Worm (Caenorhabditis elegans) whole organism, L4 larva: ENCODE data around the gene F09G2.8.

Experiments used
- F37D6.2 ChIP-seq: sonication (generic microtip); optimal IDR thresholded peaks from 2 replicates; lab custom pipeline; 2016; ENCODE audit warnings: mild to moderate bottlenecking, missing genetic modification characterization, missing compliant biosample characterization
- T20F7.1 ChIP-seq: fragments of 200-800 bp; sonication (Bioruptor generic); optimal IDR thresholded peaks from 2 replicates; lab custom pipeline; 2018; ENCODE audit warnings: mild to moderate bottlenecking, missing genetic modification characterization, missing compliant biosample characterization
- ZK337.2 ChIP-seq: fragments of 200-800 bp; sonication (Bioruptor generic); IDR thresholded peaks from 2 replicates; pipeline ENCODE4 v1.3.6; 2022; ENCODE audit warnings: missing genetic modification reagents, missing genetic modification characterization, missing compliant biosample characterization
- aha-1 ChIP-seq: fragments of 150-350 bp; peaks from one replicate; lab custom pipeline; 2014; ENCODE audit warnings: missing biosample characterization, missing genetic modification characterization
- ama-1 ChIP-seq: fragments of 150-350 bp; optimal IDR thresholded peaks from 2 replicates; lab custom pipeline; 2014; ENCODE audit warnings: inconsistent platforms, mixed read lengths
- ceh-28 ChIP-seq: fragments of 150-350 bp; optimal IDR thresholded peaks from 2 replicates; lab custom pipeline; 2014; ENCODE audit warnings: missing biosample characterization, missing genetic modification reagents, missing genetic modification characterization
- ceh-44 ChIP-seq: fragments of 200-800 bp; sonication (Bioruptor generic); IDR thresholded peaks from 2 replicates; pipeline ENCODE4 v1.3.6; 2022; ENCODE audit warnings: missing genetic modification reagents, missing genetic modification characterization, missing compliant biosample characterization
- ceh-82 ChIP-seq: sonication (generic microtip); optimal IDR thresholded peaks from 2 replicates; lab custom pipeline; 2017; ENCODE audit warnings: missing biosample characterization, missing genetic modification characterization
- daf-12 ChIP-seq: fragments of 150-350 bp; optimal IDR thresholded peaks from 2 replicates; lab custom pipeline; 2014; ENCODE audit warnings: missing biosample characterization, missing genetic modification reagents, missing genetic modification characterization
- daf-16 ChIP-seq, 3 experiments: sonication (generic microtip); optimal IDR thresholded peaks; 2 replicates each; lab custom pipeline; 2016 to 2017; ENCODE audit warnings: missing genetic modification characterization in 3 of 3, missing genetic modification reagents in 3 of 3, mild to moderate bottlenecking in 2 of 3, missing compliant biosample characterization in 2 of 3, missing biosample characterization in 1 of 3, moderate library complexity in 1 of 3
- daf-19 ChIP-seq: fragments of 200-800 bp; sonication (Bioruptor generic); conservative IDR thresholded peaks from 2 replicates; pipeline ENCODE4 v1.3.6; 2022; ENCODE audit warnings: missing genetic modification characterization, missing compliant biosample characterization
- dpl-1 ChIP-seq: fragments of 150-350 bp; optimal IDR thresholded peaks from 2 replicates; lab custom pipeline; 2014; ENCODE audit warnings: missing biosample characterization, missing genetic modification reagents, missing genetic modification characterization
- duxl-1 ChIP-seq: sonication (generic microtip); optimal IDR thresholded peaks from 2 replicates; lab custom pipeline; 2016; ENCODE audit warnings: mild to moderate bottlenecking, missing genetic modification characterization, moderate library complexity, missing compliant biosample characterization; ENCODE audit not compliant: poor library complexity
- fkh-10 ChIP-seq: fragments of 150-350 bp; optimal IDR thresholded peaks from 2 replicates; lab custom pipeline; 2014; ENCODE audit warnings: missing biosample characterization, missing genetic modification reagents, missing genetic modification characterization
- fos-1 ChIP-seq: fragments of 150-350 bp; optimal IDR thresholded peaks from 2 replicates; lab custom pipeline; 2014; ENCODE audit warnings: missing biosample characterization, missing genetic modification characterization
- hif-1 ChIP-seq, 2 experiments: sonication (generic microtip); optimal IDR thresholded peaks; 2 replicates each; lab custom pipeline; 2016 to 2017; ENCODE audit warnings: missing compliant biosample characterization in 2 of 2, missing genetic modification characterization in 2 of 2, missing genetic modification reagents in 2 of 2, missing genotype in 2 of 2, mild to moderate bottlenecking in 1 of 2
- hlh-11 ChIP-seq: fragments of 200-800 bp; sonication (Bioruptor generic); optimal IDR thresholded peaks from 2 replicates; lab custom pipeline; 2018; ENCODE audit warnings: mild to moderate bottlenecking, missing genetic modification characterization, missing compliant biosample characterization
- hlh-30 ChIP-seq: sonication (generic microtip); optimal IDR thresholded peaks from 2 replicates; lab custom pipeline; 2017; ENCODE audit warnings: antibody characterized with exemption, mild to moderate bottlenecking, missing genetic modification characterization, missing compliant biosample characterization; ENCODE audit not compliant: insufficient read depth
- hmg-1.1 ChIP-seq: fragments of 200-800 bp; sonication (Bioruptor generic); IDR thresholded peaks from 2 replicates; pipeline ENCODE4 v1.3.6; 2022; ENCODE audit warnings: missing genetic modification reagents, missing genetic modification characterization, missing compliant biosample characterization
- jun-1 ChIP-seq: fragments of 150-350 bp; optimal IDR thresholded peaks from 2 replicates; lab custom pipeline; 2014; ENCODE audit warnings: missing biosample characterization, missing genetic modification reagents, missing genetic modification characterization
- lim-7 ChIP-seq: fragments of 200-800 bp; sonication (Bioruptor generic); IDR thresholded peaks from 2 replicates; pipeline ENCODE4 v1.3.6; 2022; ENCODE audit warnings: missing genetic modification characterization, missing compliant biosample characterization
- lin-1 ChIP-seq: fragments of 200-800 bp; sonication (Bioruptor generic); IDR thresholded peaks from 2 replicates; pipeline ENCODE4 v1.3.6; 2022; ENCODE audit warnings: missing genetic modification reagents, missing genetic modification characterization, missing compliant biosample characterization
- lin-13 ChIP-seq: fragments of 150-350 bp; optimal IDR thresholded peaks from 2 replicates; lab custom pipeline; 2014; ENCODE audit warnings: missing biosample characterization, missing genetic modification reagents, missing genetic modification characterization
- lin-38 ChIP-seq: fragments of 200-800 bp; sonication (Bioruptor generic); IDR thresholded peaks from 2 replicates; pipeline ENCODE4 v1.3.6; 2022; ENCODE audit warnings: missing genetic modification reagents, missing genetic modification characterization, missing compliant biosample characterization
- lsy-2 ChIP-seq, 2 experiments: fragments of 150-350 bp in 1 of 2; sonication (generic microtip) in 1 of 2; optimal IDR thresholded peaks; 2 replicates each; lab custom pipeline; 2014 to 2017; ENCODE audit warnings: missing biosample characterization in 2 of 2, missing genetic modification characterization in 2 of 2
- mdt-29 ChIP-seq: fragments of 200-800 bp; sonication (Bioruptor generic); IDR thresholded peaks from 2 replicates; pipeline ENCODE4 v1.3.6; 2022; ENCODE audit warnings: missing genetic modification reagents, missing genetic modification characterization, missing compliant biosample characterization
- mep-1 ChIP-seq: fragments of 150-350 bp; sonication (generic microtip); optimal IDR thresholded peaks from 3 replicates; lab custom pipeline; 2014; ENCODE audit warnings: missing biosample characterization, missing genetic modification characterization
- mes-2 ChIP-seq: sonication (generic microtip); optimal IDR thresholded peaks from 2 replicates; lab custom pipeline; 2016; ENCODE audit warnings: missing genotype, mild to moderate bottlenecking, missing genetic modification characterization, missing compliant biosample characterization; ENCODE audit not compliant: poor library complexity, severe bottlenecking
- nhr-10 ChIP-seq: fragments of 150-350 bp; optimal IDR thresholded peaks from 2 replicates; lab custom pipeline; 2014; ENCODE audit warnings: missing biosample characterization, missing genetic modification characterization
- nhr-102 ChIP-seq: sonication (generic microtip); optimal IDR thresholded peaks from 2 replicates; lab custom pipeline; 2016; ENCODE audit warnings: mild to moderate bottlenecking, missing genetic modification characterization, moderate library complexity, missing compliant biosample characterization
- nhr-111 ChIP-seq: fragments of 200-800 bp; sonication (Bioruptor generic); optimal IDR thresholded peaks from 2 replicates; lab custom pipeline; 2018; ENCODE audit warnings: mild to moderate bottlenecking, missing genetic modification characterization, missing compliant biosample characterization
- nhr-25 ChIP-seq: sonication (generic microtip); optimal IDR thresholded peaks from 2 replicates; lab custom pipeline; 2017; ENCODE audit warnings: missing genetic modification characterization, mild to moderate bottlenecking, missing compliant biosample characterization, antibody characterized with exemption, moderate library complexity, borderline replicate concordance; ENCODE audit not compliant: insufficient read depth
- nhr-48 ChIP-seq: sonication (generic microtip); optimal IDR thresholded peaks from 2 replicates; lab custom pipeline; 2016; ENCODE audit warnings: mild to moderate bottlenecking, missing genetic modification characterization, missing compliant biosample characterization
- nhr-6 ChIP-seq: fragments of 150-350 bp; optimal IDR thresholded peaks from 2 replicates; lab custom pipeline; 2014; ENCODE audit warnings: missing biosample characterization, missing genetic modification characterization
- nhr-76 ChIP-seq: fragments of 150-350 bp; optimal IDR thresholded peaks from 2 replicates; lab custom pipeline; 2014; ENCODE audit warnings: missing biosample characterization, missing genetic modification characterization
- nhr-77 ChIP-seq: fragments of 150-350 bp; optimal IDR thresholded peaks from 2 replicates; lab custom pipeline; 2014; ENCODE audit warnings: missing biosample characterization, missing genetic modification characterization
- php-3 ChIP-seq: fragments of 200-800 bp; sonication (Bioruptor generic); IDR thresholded peaks from 2 replicates; pipeline ENCODE4 v1.3.6; 2022; ENCODE audit warnings: missing genetic modification reagents, missing genetic modification characterization, missing compliant biosample characterization
- rbr-2 ChIP-seq: sonication (generic microtip); optimal IDR thresholded peaks from 2 replicates; lab custom pipeline; 2016; ENCODE audit warnings: missing genotype, missing genetic modification characterization, missing compliant biosample characterization
- saeg-2 ChIP-seq: fragments of 200-800 bp; sonication (Bioruptor generic); IDR thresholded peaks from 2 replicates; pipeline ENCODE4 v1.3.6; 2022; ENCODE audit warnings: missing genetic modification reagents, missing genetic modification characterization, missing compliant biosample characterization
- sdz-12 ChIP-seq: fragments of 200-800 bp; sonication (Bioruptor generic); optimal IDR thresholded peaks from 2 replicates; lab custom pipeline; 2018; ENCODE audit warnings: mild to moderate bottlenecking, missing genetic modification characterization, missing compliant biosample characterization
- spr-1 ChIP-seq: sonication (generic microtip); optimal IDR thresholded peaks from 2 replicates; lab custom pipeline; 2016; ENCODE audit warnings: mild to moderate bottlenecking, missing genetic modification characterization, missing compliant biosample characterization
- spr-3 ChIP-seq: fragments of 200-800 bp; sonication (Bioruptor generic); optimal IDR thresholded peaks from 2 replicates; lab custom pipeline; 2018; ENCODE audit warnings: mild to moderate bottlenecking, missing genetic modification characterization, missing compliant biosample characterization
- tra-1 ChIP-seq: fragments of 200-800 bp; sonication (Bioruptor generic); IDR thresholded peaks from 2 replicates; pipeline ENCODE4 v1.3.6; 2022; ENCODE audit warnings: missing genetic modification reagents, missing genetic modification characterization, missing compliant biosample characterization
- unc-130 ChIP-seq: sonication (generic microtip); optimal IDR thresholded peaks from 2 replicates; lab custom pipeline; 2016; ENCODE audit warnings: missing genetic modification reagents, missing genetic modification characterization, missing compliant biosample characterization
- zag-1 ChIP-seq: fragments of 150-350 bp; optimal IDR thresholded peaks from 2 replicates; lab custom pipeline; 2014; ENCODE audit warnings: missing biosample characterization, missing genetic modification characterization
- zfp-3 ChIP-seq: fragments of 200-800 bp; sonication (Bioruptor generic); conservative IDR thresholded peaks from 2 replicates; pipeline ENCODE4 v1.3.6; 2022; ENCODE audit warnings: missing genetic modification reagents, missing genetic modification characterization, missing compliant biosample characterization
- zip-11 ChIP-seq: fragments of 200-800 bp; sonication (Bioruptor generic); IDR thresholded peaks from 2 replicates; pipeline ENCODE4 v1.3.6; 2022; ENCODE audit warnings: missing genetic modification characterization, missing compliant biosample characterization
- zip-2 ChIP-seq: fragments of 150-350 bp; optimal IDR thresholded peaks from 2 replicates; lab custom pipeline; 2014; ENCODE audit warnings: missing biosample characterization, missing genetic modification characterization
- ztf-11 ChIP-seq: fragments of 150-350 bp; optimal IDR thresholded peaks from 2 replicates; lab custom pipeline; 2014; ENCODE audit warnings: missing biosample characterization, missing genetic modification characterization

Gene F09G2.8

DNA sequence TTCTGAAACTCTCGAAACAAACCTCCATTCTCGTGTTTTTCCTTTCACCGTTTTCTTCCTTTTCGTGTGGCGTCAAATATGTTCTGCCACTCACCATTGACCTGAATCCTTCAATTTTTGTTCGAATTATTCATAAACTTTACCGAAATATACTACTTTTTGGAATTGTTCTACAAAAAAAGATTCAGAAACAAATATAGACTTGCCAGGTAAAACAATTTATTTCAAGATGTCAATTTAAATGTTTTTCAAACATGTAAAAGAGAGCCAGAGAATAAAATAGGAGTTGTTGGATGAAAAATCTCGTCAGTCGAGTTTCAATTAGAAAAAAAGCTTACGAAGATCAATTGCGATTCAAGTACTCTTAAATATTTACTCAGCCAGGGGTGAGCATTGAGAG lies at the start of gene F09G2.8:
TSS of gene F09G2.8 (minus strand) at position 101 of the 400 bp plus-strand sequence.
- TF ChIP-seq ceh-82 (tag; lab: Kevin White, UChicago) (no peak), T20F7.1 (GFP tag; lab: Kevin White, UChicago) (no peak), zip-11 (no peak)

DNA sequence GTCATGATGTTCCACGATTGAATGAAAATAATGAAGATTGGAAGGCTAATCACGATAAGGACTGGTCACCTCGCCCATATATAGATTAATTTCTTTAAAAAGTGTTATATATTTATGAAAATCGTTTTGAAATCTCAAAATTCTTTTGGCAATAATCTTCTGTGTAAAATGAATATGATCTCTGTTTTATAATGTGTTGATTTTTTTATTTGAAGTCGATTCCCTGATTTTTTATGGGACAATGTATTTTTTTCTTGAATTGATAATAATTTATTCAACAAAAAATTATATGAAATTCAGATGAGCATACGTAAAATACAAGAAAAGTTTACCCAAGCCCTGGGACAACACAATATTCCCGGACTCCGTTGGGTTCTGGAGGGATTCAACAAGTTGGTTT lies 46.0 kb upstream of the F09G2.8 start, which contains the start of gene C05C8.1:
TSS of gene C05C8.1 (plus strand) at position 301 of the 400 bp plus-strand sequence.
- no peak for TF ChIP-seq nhr-111 (GFP tag; lab: Kevin White, UChicago)
- TF ChIP-seq nhr-10: no peak
- TF ChIP-seq fkh-10: no peak
- TF ChIP-seq jun-1 (tag; lab: Kevin White, UChicago): no peak
- TF ChIP-seq daf-12: no peak
- no peak for TF ChIP-seq hlh-11
- no peak for TF ChIP-seq php-3 (GFP tag; lab: Robert Waterston, UW)
- no peak for TF ChIP-seq mes-2
- TF ChIP-seq duxl-1 (tag; lab: Kevin White, UChicago): no peak
- TF ChIP-seq unc-130 (GFP tag; lab: Kevin White, UChicago): no peak
- no peak for TF ChIP-seq ceh-28 (tag; lab: Kevin White, UChicago)
- no peak for TF ChIP-seq mdt-29
- no peak for TF ChIP-seq ceh-44
- TF ChIP-seq hmg-1.1 (GFP tag; lab: Robert Waterston, UW): no peak
- no peak for TF ChIP-seq lin-1 (GFP tag; lab: Robert Waterston, UW)
- no peak for TF ChIP-seq zip-2
- no peak for TF ChIP-seq fos-1
- TF ChIP-seq spr-3 (GFP tag; lab: Kevin White, UChicago): no peak
- no peak for TF ChIP-seq tra-1 (GFP tag; lab: Robert Waterston, UW)

DNA sequence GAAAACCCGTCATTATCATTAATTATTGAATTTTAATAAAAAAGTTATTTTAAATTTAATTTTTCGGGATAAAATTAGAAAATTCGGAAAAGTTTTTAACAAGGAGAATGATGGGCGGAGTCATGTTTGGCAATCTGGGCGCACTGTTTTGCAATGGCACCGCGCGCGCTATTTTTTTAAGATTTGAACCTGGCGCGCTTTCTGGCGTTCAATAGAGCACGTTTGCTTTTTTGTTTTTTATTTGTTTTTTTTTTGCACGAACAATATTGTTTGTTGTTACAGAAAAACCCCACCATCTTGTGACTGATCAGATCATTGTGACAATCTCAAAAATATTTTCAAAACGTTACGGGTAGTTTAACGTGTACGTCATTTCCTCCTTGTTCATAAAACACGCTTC lies 43.7 kb upstream of the F09G2.8 start, which contains the start of gene hyls-1:
TSS of gene hyls-1 (plus strand) at position 249 of the 400 bp plus-strand sequence.
- peak; percentile 70 for TF ChIP-seq nhr-102
- no peak for TF ChIP-seq zag-1 (tag; lab: Kevin White, UChicago)
- peak in 1 of 2 experiments; percentile 89 for TF ChIP-seq daf-16 (GFP tag; optimal IDR thresholded peaks at IDR 0.05; lab: Kevin White, UChicago)
- TF ChIP-seq daf-16 (tag; optimal IDR thresholded peaks at IDR 0.05; lab: Kevin White, UChicago): peak; percentile 90
- peak; percentile 89 for TF ChIP-seq mep-1 (tag; lab: Kevin White, UChicago)
- TF ChIP-seq lsy-2 (tag; optimal IDR thresholded peaks at IDR 0.05; lab: Kevin White, UChicago): peak in 1 of 2 experiments; percentile 86
- TF ChIP-seq hlh-11: peak; percentile 50
- TF ChIP-seq spr-1 (tag; lab: Kevin White, UChicago): peak; percentile 58
- no peak for TF ChIP-seq saeg-2 (GFP tag; lab: Robert Waterston, UW)
- TF ChIP-seq aha-1 (tag; lab: Kevin White, UChicago): peak; percentile 89
- no peak for TF ChIP-seq sdz-12 (GFP tag; lab: Kevin White, UChicago)
- peak; percentile 65 for TF ChIP-seq lin-13 (GFP tag; lab: Kevin White, UChicago)
- no peak for TF ChIP-seq ZK337.2
- TF ChIP-seq nhr-48 (tag; lab: Kevin White, UChicago): peak; percentile 40
- no peak for TF ChIP-seq ceh-82 (tag; lab: Kevin White, UChicago)
- peak; percentile 37 for TF ChIP-seq F37D6.2 (tag; lab: Kevin White, UChicago)
- peak in 1 of 2 experiments; percentile 84 for TF ChIP-seq hif-1 (tag; optimal IDR thresholded peaks at IDR 0.05; lab: Kevin White, UChicago)
- TF ChIP-seq ama-1: peak; percentile 27
- TF ChIP-seq spr-3 (GFP tag; lab: Kevin White, UChicago): no peak
- TF ChIP-seq dpl-1 (GFP tag; lab: Kevin White, UChicago): peak; percentile 93
- TF ChIP-seq lim-7 (GFP tag; lab: Robert Waterston, UW): no peak
- TF ChIP-seq zfp-3 (GFP tag; lab: Robert Waterston, UW): 0 out of 2 replicates have a peak, but pooled peaks have one; percentile 37
- TF ChIP-seq nhr-77 (tag; lab: Kevin White, UChicago): peak; percentile 71
- peak; percentile 81 for TF ChIP-seq rbr-2 (tag; lab: Kevin White, UChicago)
- TF ChIP-seq daf-19: no peak
- no peak for TF ChIP-seq fkh-10
- TF ChIP-seq nhr-76 (tag; lab: Kevin White, UChicago): no peak
- TF ChIP-seq lin-38 (GFP tag; lab: Robert Waterston, UW): peak; percentile 97
- TF ChIP-seq hlh-30 (tag; lab: Kevin White, UChicago): peak; percentile 85
- TF ChIP-seq nhr-25: peak; percentile 69
- peak; percentile 84 for TF ChIP-seq nhr-6
- no peak for TF ChIP-seq ztf-11
